Worm (Caenorhabditis elegans) whole organism, midembryonic: ENCODE results near the gene F09C6.10.

Source experiments
- T22C8.4 ChIP-seq: fragments of 200-800 bp; sonication (Bioruptor generic); IDR thresholded peaks from 2 replicates; pipeline ENCODE4 v1.3.6; 2022; ENCODE audit warnings: missing genetic modification characterization, missing compliant biosample characterization
- cog-1 ChIP-seq: sonication (generic microtip); optimal IDR thresholded peaks from 2 replicates; lab custom pipeline; 2016; ENCODE audit warnings: missing genetic modification characterization, missing compliant biosample characterization
- flt-1 ChIP-seq: fragments of 200-800 bp; sonication (Bioruptor generic); IDR thresholded peaks from 2 replicates; pipeline ENCODE4 v1.3.6; 2022; ENCODE audit warnings: missing genetic modification characterization, missing compliant biosample characterization
- klf-2 ChIP-seq: fragments of 200-800 bp; sonication (Bioruptor generic); conservative IDR thresholded peaks from 2 replicates; pipeline ENCODE4 v1.3.6; 2022; ENCODE audit warnings: missing genetic modification reagents, missing genetic modification characterization, missing compliant biosample characterization
- ref-1 ChIP-seq: fragments of 200-800 bp; sonication (Bioruptor generic); conservative IDR thresholded peaks from 2 replicates; pipeline ENCODE4 v1.3.6; 2022; ENCODE audit warnings: missing genetic modification reagents, missing genetic modification characterization, missing compliant biosample characterization
- ztf-23 ChIP-seq: fragments of 200-800 bp; sonication (Bioruptor generic); IDR thresholded peaks from 2 replicates; pipeline ENCODE4 v1.3.6; 2022; ENCODE audit warnings: missing genetic modification reagents, missing genetic modification characterization, missing compliant biosample characterization

- TF ChIP-seq cog-1 (tag; lab: Kevin White, UChicago) (no peak), T22C8.4 (GFP tag; lab: Robert Waterston, UW) (no peak), ztf-23 (GFP tag; lab: Robert Waterston, UW) (no peak), flt-1 (GFP tag; lab: Robert Waterston, UW) (no peak), ref-1 (GFP tag; lab: Robert Waterston, UW) (no peak), klf-2 (GFP tag; lab: Robert Waterston, UW) (no peak)
Measured at ce11 chrV:16911294-16911693, 4.7 kb downstream of the F09C6.10 start.
